Worm (Caenorhabditis elegans) whole organism, midembryonic: ENCODE data around the gene col-38.
A peak's percentile ranks its signal among the peaks of the same experiment; 100 is the strongest.

Experiments
- T22C8.4 ChIP-seq: fragments of 200-800 bp; sonication (Bioruptor generic); IDR thresholded peaks from 2 replicates; pipeline ENCODE4 v1.3.6; 2022; ENCODE audit warnings: missing genetic modification characterization, missing compliant biosample characterization
- cog-1 ChIP-seq: sonication (generic microtip); optimal IDR thresholded peaks from 2 replicates; lab custom pipeline; 2016; ENCODE audit warnings: missing genetic modification characterization, missing compliant biosample characterization
- flt-1 ChIP-seq: fragments of 200-800 bp; sonication (Bioruptor generic); IDR thresholded peaks from 2 replicates; pipeline ENCODE4 v1.3.6; 2022; ENCODE audit warnings: missing genetic modification characterization, missing compliant biosample characterization
- klf-2 ChIP-seq: fragments of 200-800 bp; sonication (Bioruptor generic); conservative IDR thresholded peaks from 2 replicates; pipeline ENCODE4 v1.3.6; 2022; ENCODE audit warnings: missing genetic modification reagents, missing genetic modification characterization, missing compliant biosample characterization
- med-1 ChIP-seq: sonication (generic microtip); optimal IDR thresholded peaks from 2 replicates; lab custom pipeline; 2017; ENCODE audit warnings: missing genetic modification characterization, mild to moderate bottlenecking, missing compliant biosample characterization, antibody characterized with exemption, missing genetic modification reagents; ENCODE audit not compliant: insufficient read depth
- ref-1 ChIP-seq: fragments of 200-800 bp; sonication (Bioruptor generic); conservative IDR thresholded peaks from 2 replicates; pipeline ENCODE4 v1.3.6; 2022; ENCODE audit warnings: missing genetic modification reagents, missing genetic modification characterization, missing compliant biosample characterization
- tab-1 ChIP-seq: fragments of 200-800 bp; sonication (Bioruptor generic); IDR thresholded peaks from 2 replicates; pipeline ENCODE4 v1.3.6; 2022; ENCODE audit warnings: missing genetic modification characterization, missing compliant biosample characterization
- ztf-23 ChIP-seq: fragments of 200-800 bp; sonication (Bioruptor generic); IDR thresholded peaks from 2 replicates; pipeline ENCODE4 v1.3.6; 2022; ENCODE audit warnings: missing genetic modification reagents, missing genetic modification characterization, missing compliant biosample characterization
- ztf-29 ChIP-seq: fragments of 200-800 bp; sonication (Bioruptor generic); IDR thresholded peaks from 2 replicates; pipeline ENCODE4 v1.3.6; 2022; ENCODE audit warnings: missing genetic modification reagents, missing genetic modification characterization, missing compliant biosample characterization

col-38 gene

DNA sequence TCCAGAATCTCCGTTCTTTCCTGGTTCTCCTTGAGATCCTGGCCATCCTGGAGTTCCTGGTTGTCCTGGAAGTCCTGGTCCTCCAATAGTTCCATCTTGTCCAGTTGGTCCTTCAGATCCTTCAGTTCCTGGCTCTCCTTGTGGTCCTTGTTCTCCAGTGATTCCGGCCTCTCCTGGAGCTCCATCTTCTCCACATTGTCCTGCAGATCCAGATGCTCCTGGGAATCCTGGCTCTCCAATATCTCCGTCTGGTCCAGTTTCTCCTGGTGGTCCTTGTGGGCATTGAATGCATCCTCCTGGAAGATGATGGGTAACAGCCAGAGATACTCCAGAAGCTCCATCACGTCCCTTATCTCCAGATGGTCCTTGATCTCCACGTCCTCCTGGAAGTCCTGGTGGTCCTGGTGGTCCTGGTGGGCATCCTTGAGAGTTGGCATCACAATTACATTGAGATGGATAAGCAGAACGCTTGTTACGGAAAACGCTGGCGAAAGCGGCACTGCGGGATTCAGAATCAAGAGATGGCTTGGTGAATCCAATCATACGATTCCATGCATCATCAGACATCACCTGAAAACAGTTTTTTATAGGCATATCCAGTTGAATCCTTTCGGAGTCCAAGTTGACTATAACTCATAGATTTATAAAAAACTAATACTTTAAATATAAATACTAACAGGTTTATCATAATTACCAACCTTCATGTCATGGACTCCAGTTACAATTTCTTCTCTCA lies 486 bp downstream of the col-38 start:
- no peak for TF ChIP-seq flt-1
- TF ChIP-seq ztf-29 (GFP tag; lab: Robert Waterston, UW), result no peak
- TF ChIP-seq tab-1 (GFP tag; lab: Robert Waterston, UW), result no peak
- TF ChIP-seq klf-2 (GFP tag; lab: Robert Waterston, UW), result no peak
- TF ChIP-seq T22C8.4 (GFP tag; lab: Robert Waterston, UW), result no peak
- no peak for TF ChIP-seq ztf-23 (GFP tag; lab: Robert Waterston, UW)
- no peak for TF ChIP-seq cog-1
- TF ChIP-seq med-1 (GFP tag; lab: Kevin White, UChicago), result no peak
- TF ChIP-seq ref-1 (GFP tag; lab: Robert Waterston, UW), result no peak

- TF ChIP-seq ztf-29 (GFP tag; lab: Robert Waterston, UW) (no peak), ref-1 (GFP tag; lab: Robert Waterston, UW) (no peak)
Observed at ce11 chrII:8566806-8567266, 2.1 kb downstream of the col-38 start, which contains the start of gene F54C9.3. Gene F54C9.3, minus strand, starts transcription at chrII:8566856.

DNA sequence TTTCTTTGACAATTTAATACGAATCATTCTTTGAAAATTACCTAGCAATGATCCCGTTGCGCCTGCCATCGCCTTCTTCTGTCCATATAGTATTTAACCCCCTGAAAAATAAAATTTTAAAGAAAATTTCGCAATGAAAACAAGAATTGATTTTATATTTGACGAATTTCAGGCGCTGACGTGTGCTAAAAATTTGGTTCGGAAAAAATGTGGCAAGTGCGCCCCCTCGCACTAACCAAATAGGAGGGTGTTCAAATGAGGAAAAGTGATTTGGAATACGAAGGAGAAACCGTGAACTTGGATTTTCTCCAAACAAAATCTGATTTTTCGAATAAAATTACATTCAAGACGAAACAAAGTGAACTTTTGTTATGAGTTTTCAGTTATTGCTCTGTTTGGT lies 2.8 kb downstream of the col-38 start, which contains the start of gene stc-1:
TSS of gene stc-1 (minus strand) at position 101 of the 400 bp plus-strand sequence.
- no peak for TF ChIP-seq ref-1 (GFP tag; lab: Robert Waterston, UW)
- no peak for TF ChIP-seq flt-1
- TF ChIP-seq ztf-29 (GFP tag; lab: Robert Waterston, UW), result no peak
- TF ChIP-seq med-1 (GFP tag; lab: Kevin White, UChicago), result no peak
- TF ChIP-seq klf-2 (GFP tag; lab: Robert Waterston, UW), result no peak
- no peak for TF ChIP-seq tab-1 (GFP tag; lab: Robert Waterston, UW)
- no peak for TF ChIP-seq T22C8.4 (GFP tag; lab: Robert Waterston, UW)
- TF ChIP-seq cog-1, result no peak
- no peak for TF ChIP-seq ztf-23 (GFP tag; lab: Robert Waterston, UW)

ce11 chrII:8562002-8562401 lies 6.9 kb downstream of the col-38 start, which contains the start of gene F54C9.14:
Gene F54C9.14, plus strand, starts transcription at chrII:8562302.
- TF ChIP-seq med-1 (GFP tag; lab: Kevin White, UChicago) (no peak), T22C8.4 (GFP tag; lab: Robert Waterston, UW) (no peak), klf-2 (GFP tag; lab: Robert Waterston, UW) (no peak), cog-1 (no peak), ztf-29 (GFP tag; lab: Robert Waterston, UW) (no peak)

DNA sequence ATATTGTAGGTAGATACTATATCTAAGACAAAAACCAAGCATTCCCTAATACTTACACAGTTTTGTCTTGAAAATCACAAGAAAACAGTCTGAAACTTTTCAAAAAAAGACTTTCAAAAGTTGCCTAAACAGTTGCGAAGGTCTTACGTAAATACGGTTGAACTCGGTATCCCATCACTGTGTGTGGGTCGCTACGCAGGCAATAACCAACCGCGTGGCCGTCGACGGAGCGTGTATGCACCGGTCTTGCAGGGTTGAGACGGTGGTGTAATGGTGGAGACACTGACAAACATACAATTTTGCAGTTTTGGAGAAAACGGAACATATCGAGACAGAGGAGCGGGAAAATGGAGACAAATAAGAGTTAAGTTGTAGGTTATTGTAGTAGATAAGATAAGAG lies 7.7 kb downstream of the col-38 start, which contains the start of gene iff-2:
TSS of gene iff-2 (minus strand) at position 141 of the 400 bp plus-strand sequence.
- TF ChIP-seq med-1 (GFP tag; lab: Kevin White, UChicago) (no peak), cog-1 (peak; percentile 97), ref-1 (GFP tag; lab: Robert Waterston, UW) (peak; percentile 46), tab-1 (GFP tag; lab: Robert Waterston, UW) (peak; percentile 24; the same call in 1 of the 2 replicates), ztf-23 (GFP tag; lab: Robert Waterston, UW) (peak; percentile 92), ztf-29 (GFP tag; lab: Robert Waterston, UW) (peak; percentile 16; the same call in 1 of the 2 replicates), T22C8.4 (GFP tag; lab: Robert Waterston, UW) (peak; percentile 52), flt-1 (peak; percentile 89), klf-2 (GFP tag; lab: Robert Waterston, UW) (0 out of 2 replicates have a peak, but pooled peaks have one; percentile 51)

- no peak for TF ChIP-seq flt-1
- no peak for TF ChIP-seq ztf-23 (GFP tag; lab: Robert Waterston, UW)
- TF ChIP-seq med-1 (GFP tag; lab: Kevin White, UChicago), result no peak
- TF ChIP-seq ref-1 (GFP tag; lab: Robert Waterston, UW), result no peak
- no peak for TF ChIP-seq ztf-29 (GFP tag; lab: Robert Waterston, UW)
- TF ChIP-seq klf-2 (GFP tag; lab: Robert Waterston, UW), result no peak
- no peak for TF ChIP-seq tab-1 (GFP tag; lab: Robert Waterston, UW)
- no peak for TF ChIP-seq cog-1
- no peak for TF ChIP-seq T22C8.4 (GFP tag; lab: Robert Waterston, UW)
Observed at ce11 chrII:8559188-8559587, 9.7 kb downstream of the col-38 start.

- TF ChIP-seq flt-1 (no peak), klf-2 (GFP tag; lab: Robert Waterston, UW) (no peak), cog-1 (no peak), med-1 (GFP tag; lab: Kevin White, UChicago) (no peak), ztf-23 (GFP tag; lab: Robert Waterston, UW) (no peak), ztf-29 (GFP tag; lab: Robert Waterston, UW) (no peak), T22C8.4 (GFP tag; lab: Robert Waterston, UW) (no peak), tab-1 (GFP tag; lab: Robert Waterston, UW) (no peak), ref-1 (GFP tag; lab: Robert Waterston, UW) (no peak)
Observed at ce11 chrII:8556166-8556565, 12.7 kb downstream of the col-38 start, which contains the start of gene glb-27. Gene glb-27, minus strand, starts transcription at chrII:8556266.

- no peak for TF ChIP-seq flt-1
- TF ChIP-seq ztf-23 (GFP tag; lab: Robert Waterston, UW), result no peak
- TF ChIP-seq tab-1 (GFP tag; lab: Robert Waterston, UW), result no peak
- no peak for TF ChIP-seq ztf-29 (GFP tag; lab: Robert Waterston, UW)
- no peak for TF ChIP-seq ref-1 (GFP tag; lab: Robert Waterston, UW)
- TF ChIP-seq med-1 (GFP tag; lab: Kevin White, UChicago), result no peak
Observed at ce11 chrII:8554568-8554967, 14.3 kb downstream of the col-38 start.

- TF ChIP-seq med-1 (GFP tag; lab: Kevin White, UChicago) (no peak), ztf-23 (GFP tag; lab: Robert Waterston, UW) (no peak), ztf-29 (GFP tag; lab: Robert Waterston, UW) (no peak), tab-1 (GFP tag; lab: Robert Waterston, UW) (no peak), cog-1 (no peak), ref-1 (GFP tag; lab: Robert Waterston, UW) (no peak), klf-2 (GFP tag; lab: Robert Waterston, UW) (no peak), flt-1 (no peak), T22C8.4 (GFP tag; lab: Robert Waterston, UW) (no peak)
Observed at ce11 chrII:8551100-8551499, 17.8 kb downstream of the col-38 start.
